Worm (Caenorhabditis elegans) whole organism, L4/young adult: ENCODE results near the gene olrn-1.

Experiments
- W03F9.2 ChIP-seq: fragments of 150-350 bp; optimal IDR thresholded peaks from 2 replicates; lab custom pipeline; 2014; ENCODE audit warnings: missing biosample characterization, missing genetic modification characterization
- dao-5 ChIP-seq: sonication (generic microtip); optimal IDR thresholded peaks from 2 replicates; lab custom pipeline; 2016; ENCODE audit warnings: missing genotype, missing genetic modification characterization, moderate library complexity, missing compliant biosample characterization
- him-1 ChIP-seq: sonication (generic microtip); optimal IDR thresholded peaks from 2 replicates; lab custom pipeline; 2016; ENCODE audit warnings: missing genotype, missing genetic modification reagents, missing genetic modification characterization, missing compliant biosample characterization

Gene olrn-1

ce11 chrX:15537362-15537761 is at the start of gene olrn-1, which contains the start of gene C02C6.14:
Gene olrn-1 (plus strand): TSS chrX:15537662.
Gene C02C6.14 (plus strand): TSS chrX:15537665.
- TF ChIP-seq dao-5 (tag; lab: Kevin White, UChicago) (no peak), W03F9.2 (tag; lab: Kevin White, UChicago) (no peak), him-1 (tag; lab: Kevin White, UChicago) (no peak)

DNA sequence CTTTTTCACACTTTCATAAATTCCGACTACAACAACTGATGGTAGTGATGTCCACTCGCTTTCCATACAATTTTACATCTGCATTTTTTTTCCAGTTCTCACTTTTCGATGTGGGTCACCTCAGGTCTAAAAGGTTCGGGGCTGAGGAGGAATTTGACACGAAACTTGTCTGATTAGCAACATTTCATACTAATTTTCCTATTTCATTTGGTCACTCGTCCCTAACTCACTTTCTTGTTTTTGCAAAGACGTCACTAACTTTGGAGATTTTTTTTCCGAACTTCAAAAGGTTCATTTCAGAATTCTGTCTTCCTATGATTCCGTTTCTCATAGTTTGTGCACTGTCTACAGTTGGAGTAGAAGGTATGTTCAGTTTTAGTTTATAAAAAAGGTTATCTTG is 49.7 kb upstream of the olrn-1 start, which contains the start of gene H13N06.2:
Gene H13N06.2 (plus strand): TSS at position 301 of the 400 bp plus-strand sequence.
- TF ChIP-seq W03F9.2 (tag; lab: Kevin White, UChicago) (no peak), him-1 (tag; lab: Kevin White, UChicago) (no peak), dao-5 (tag; lab: Kevin White, UChicago) (no peak)

DNA sequence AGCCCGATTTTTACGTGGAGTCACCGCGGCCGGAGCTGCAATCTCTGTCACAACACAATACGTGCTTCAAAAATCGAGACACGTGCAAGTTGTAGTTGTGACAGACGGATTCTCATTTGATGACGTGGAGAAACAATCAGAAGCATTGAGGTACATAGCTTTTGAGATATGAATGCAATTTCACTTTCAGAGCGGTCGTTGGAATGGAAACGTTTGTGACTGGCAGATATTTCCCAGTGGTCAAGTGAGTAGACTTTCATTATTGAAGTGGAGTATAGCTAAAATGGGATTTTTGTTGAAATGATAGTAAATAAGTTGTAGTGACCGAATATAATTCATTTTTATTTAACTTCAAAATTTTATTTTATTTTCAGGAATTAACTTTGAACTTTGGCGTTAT is 46.4 kb upstream of the olrn-1 start:
- TF ChIP-seq him-1 (tag; lab: Kevin White, UChicago) = no peak
- no peak for TF ChIP-seq dao-5 (tag; lab: Kevin White, UChicago)
- TF ChIP-seq W03F9.2 (tag; lab: Kevin White, UChicago) = no peak

ce11 chrX:15492759-15493158 is 44.7 kb upstream of the olrn-1 start:
- TF ChIP-seq him-1 (tag; lab: Kevin White, UChicago) = peak; percentile 11
- peak; percentile 53 for TF ChIP-seq W03F9.2 (tag; lab: Kevin White, UChicago)
- no peak for TF ChIP-seq dao-5 (tag; lab: Kevin White, UChicago)

ce11 chrX:15493322-15493721 is 44.1 kb upstream of the olrn-1 start, which contains the start of gene gob-1:
Gene gob-1 (plus strand): TSS chrX:15493602.
- no peak for TF ChIP-seq W03F9.2 (tag; lab: Kevin White, UChicago)
- no peak for TF ChIP-seq dao-5 (tag; lab: Kevin White, UChicago)
- no peak for TF ChIP-seq him-1 (tag; lab: Kevin White, UChicago)

- TF ChIP-seq dao-5 (tag; lab: Kevin White, UChicago) (no peak), him-1 (tag; lab: Kevin White, UChicago) (no peak), W03F9.2 (tag; lab: Kevin White, UChicago) (no peak)
Observed at ce11 chrX:15494154-15494553, 43.3 kb upstream of the olrn-1 start.

DNA sequence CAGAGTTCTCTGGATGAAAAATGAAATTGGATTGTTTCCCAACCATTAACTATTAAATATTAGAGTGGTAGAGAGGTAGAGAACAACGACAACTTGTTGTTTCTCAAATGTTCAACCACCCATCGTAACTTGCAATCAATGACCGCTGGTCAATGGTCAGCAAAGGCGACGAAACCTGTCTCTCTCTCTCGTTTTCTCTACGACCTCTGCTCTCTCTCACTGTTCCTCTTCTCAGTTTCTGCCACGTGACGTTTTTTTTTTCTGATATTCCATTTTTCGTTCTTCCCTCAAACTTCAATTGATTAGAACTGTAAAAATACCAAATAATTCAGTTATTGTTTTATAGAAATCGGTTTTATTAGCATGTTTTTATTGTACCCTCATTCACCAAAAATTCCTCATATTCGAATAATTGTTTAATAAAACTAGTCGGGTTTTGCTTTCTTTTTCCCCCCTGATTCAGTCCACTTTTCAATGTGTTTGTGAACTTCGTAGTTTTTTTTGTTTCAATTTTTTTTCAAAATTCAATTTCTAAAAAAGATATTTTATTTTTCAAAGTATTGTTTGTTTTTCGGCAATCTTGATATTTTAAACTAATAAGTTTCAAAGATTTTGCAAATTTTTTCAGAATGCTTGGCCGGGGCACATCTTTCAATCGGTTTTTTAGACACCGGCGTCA is 40.4 kb upstream of the olrn-1 start, which contains the start of gene suox-1:
Gene suox-1 (plus strand): TSS at position 629 of the 679 bp plus-strand sequence.
- TF ChIP-seq dao-5 (tag; lab: Kevin White, UChicago) = no peak

- TF ChIP-seq him-1 (tag; lab: Kevin White, UChicago) (no peak), W03F9.2 (tag; lab: Kevin White, UChicago) (no peak), dao-5 (tag; lab: Kevin White, UChicago) (no peak)
Observed at ce11 chrX:15502455-15503174, 34.8 kb upstream of the olrn-1 start, which contains the start of gene H13N06.7. Gene H13N06.7 (plus strand): TSS chrX:15503124.

DNA sequence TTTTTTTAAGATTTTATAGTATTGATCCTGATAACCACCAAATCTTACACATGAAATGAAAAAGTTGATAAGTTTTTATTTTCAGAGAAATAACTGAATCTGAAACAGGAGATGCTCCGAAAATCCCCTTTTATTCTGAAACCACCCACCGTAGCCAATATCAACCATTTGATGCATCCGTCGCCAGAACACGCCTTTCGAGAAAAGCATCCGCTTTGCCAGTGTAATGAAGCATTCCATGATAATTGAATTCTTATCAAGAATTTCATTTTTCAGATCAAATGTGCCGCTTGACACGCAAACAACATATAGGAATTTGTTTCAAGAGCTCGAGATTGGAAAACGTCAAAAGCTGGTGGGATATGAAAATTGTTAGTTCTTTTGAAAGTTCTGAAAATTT is 32.7 kb upstream of the olrn-1 start, which contains the start of gene tbh-1:
Gene tbh-1 (minus strand): TSS at position 101 of the 400 bp plus-strand sequence.
- TF ChIP-seq him-1 (tag; lab: Kevin White, UChicago) (no peak), W03F9.2 (tag; lab: Kevin White, UChicago) (no peak), dao-5 (tag; lab: Kevin White, UChicago) (no peak)

DNA sequence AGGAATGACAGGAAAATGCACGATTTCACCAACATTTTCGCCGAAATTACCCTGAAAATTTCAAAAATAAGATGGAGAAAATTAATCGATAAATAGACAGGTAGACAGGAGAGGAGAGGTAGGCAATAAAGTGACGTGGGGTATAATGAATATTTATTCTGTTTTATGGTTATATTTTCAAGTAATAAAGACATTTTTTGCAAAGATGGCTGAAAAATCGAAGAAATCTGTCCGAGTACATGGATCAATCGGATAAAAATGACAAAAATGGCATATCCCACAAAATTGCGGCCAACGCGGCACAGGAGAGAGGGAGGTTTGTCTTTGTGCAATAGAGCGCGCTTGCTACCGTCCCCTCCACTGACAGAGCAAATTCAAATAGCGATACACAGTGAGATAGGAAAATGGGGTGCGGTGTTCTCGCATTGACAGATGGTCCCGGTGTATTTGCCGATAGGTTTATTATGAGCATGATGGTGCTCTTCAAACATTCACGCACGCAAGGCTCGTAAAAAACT is 29.6 kb upstream of the olrn-1 start, which contains the start of gene zipt-7.2:
Gene zipt-7.2 (minus strand): TSS at position 51 of the 518 bp plus-strand sequence.
- TF ChIP-seq W03F9.2 (tag; lab: Kevin White, UChicago) = no peak
- no peak for TF ChIP-seq dao-5 (tag; lab: Kevin White, UChicago)
- no peak for TF ChIP-seq him-1 (tag; lab: Kevin White, UChicago)

DNA sequence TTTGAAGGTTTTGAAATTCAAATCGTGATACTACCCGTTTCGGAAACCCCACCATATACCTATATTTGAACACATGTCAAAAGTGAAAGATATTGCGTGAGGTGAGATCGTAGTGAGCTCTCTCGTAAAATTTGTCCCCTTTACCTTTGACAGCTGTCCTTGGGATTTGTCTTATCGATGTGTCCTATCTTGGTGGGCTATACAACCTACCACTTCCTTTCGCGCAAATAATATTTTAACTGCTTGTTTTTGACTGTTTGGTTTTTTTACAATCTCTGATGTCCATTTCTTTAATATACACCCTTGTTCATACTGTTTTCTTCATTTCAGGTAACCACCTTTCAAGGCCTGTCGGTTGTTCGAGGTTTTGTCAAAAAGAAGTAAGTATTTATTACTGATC is 27.8 kb upstream of the olrn-1 start, which contains the start of gene eat-20:
Gene eat-20 (plus strand): TSS at position 331 of the 400 bp plus-strand sequence.
- no peak for TF ChIP-seq dao-5 (tag; lab: Kevin White, UChicago)
- TF ChIP-seq him-1 (tag; lab: Kevin White, UChicago) = no peak
- TF ChIP-seq W03F9.2 (tag; lab: Kevin White, UChicago) = no peak

ce11 chrX:15514547-15514946 is 22.9 kb upstream of the olrn-1 start:
- no peak for TF ChIP-seq him-1 (tag; lab: Kevin White, UChicago)
- no peak for TF ChIP-seq W03F9.2 (tag; lab: Kevin White, UChicago)
- no peak for TF ChIP-seq dao-5 (tag; lab: Kevin White, UChicago)

- no peak for TF ChIP-seq W03F9.2 (tag; lab: Kevin White, UChicago)
- TF ChIP-seq him-1 (tag; lab: Kevin White, UChicago) = no peak
- TF ChIP-seq dao-5 (tag; lab: Kevin White, UChicago) = no peak
Observed at ce11 chrX:15515798-15516197, 21.7 kb upstream of the olrn-1 start.
